Worm (Caenorhabditis elegans) whole organism, L4 larva: ENCODE data around the gene Y54G11A.2.

Experiments used
- F37D6.2 ChIP-seq: sonication (generic microtip); optimal IDR thresholded peaks from 2 replicates; lab custom pipeline; 2016; ENCODE audit warnings: mild to moderate bottlenecking, missing genetic modification characterization, missing compliant biosample characterization
- T20F7.1 ChIP-seq: fragments of 200-800 bp; sonication (Bioruptor generic); optimal IDR thresholded peaks from 2 replicates; lab custom pipeline; 2018; ENCODE audit warnings: mild to moderate bottlenecking, missing genetic modification characterization, missing compliant biosample characterization
- Y48G9A.11 ChIP-seq: fragments of 200-800 bp; sonication (Bioruptor generic); IDR thresholded peaks from 2 replicates; pipeline ENCODE4 v1.3.6; 2022; ENCODE audit warnings: missing genetic modification reagents, missing genetic modification characterization, missing compliant biosample characterization
- ZK337.2 ChIP-seq: fragments of 200-800 bp; sonication (Bioruptor generic); IDR thresholded peaks from 2 replicates; pipeline ENCODE4 v1.3.6; 2022; ENCODE audit warnings: missing genetic modification reagents, missing genetic modification characterization, missing compliant biosample characterization
- ama-1 ChIP-seq: fragments of 150-350 bp; optimal IDR thresholded peaks from 2 replicates; lab custom pipeline; 2014; ENCODE audit warnings: inconsistent platforms, mixed read lengths
- ceh-32 ChIP-seq: sonication (generic microtip); optimal IDR thresholded peaks from 2 replicates; lab custom pipeline; 2016; ENCODE audit warnings: mild to moderate bottlenecking, missing genetic modification characterization, missing compliant biosample characterization; ENCODE audit not compliant: poor library complexity
- ceh-62 ChIP-seq: sonication (generic microtip); optimal IDR thresholded peaks from 2 replicates; lab custom pipeline; 2017; ENCODE audit warnings: missing biosample characterization, missing genetic modification characterization
- cey-2 ChIP-seq: sonication (generic microtip); optimal IDR thresholded peaks from 3 replicates; lab custom pipeline; 2017; ENCODE audit warnings: missing genetic modification characterization, mild to moderate bottlenecking, missing compliant biosample characterization, antibody characterized with exemption, borderline replicate concordance; ENCODE audit not compliant: insufficient read depth
- ctbp-1 ChIP-seq: fragments of 200-800 bp; sonication (Bioruptor generic); IDR thresholded peaks from 2 replicates; pipeline ENCODE4 v1.3.6; 2022; ENCODE audit warnings: missing genetic modification reagents, missing genetic modification characterization, missing compliant biosample characterization
- daf-16 ChIP-seq, 3 experiments: sonication (generic microtip); optimal IDR thresholded peaks; 2 replicates each; lab custom pipeline; 2016 to 2017; ENCODE audit warnings: missing genetic modification characterization in 3 of 3, missing genetic modification reagents in 3 of 3, mild to moderate bottlenecking in 2 of 3, missing compliant biosample characterization in 2 of 3, missing biosample characterization in 1 of 3, moderate library complexity in 1 of 3
- daf-19 ChIP-seq: fragments of 200-800 bp; sonication (Bioruptor generic); conservative IDR thresholded peaks from 2 replicates; pipeline ENCODE4 v1.3.6; 2022; ENCODE audit warnings: missing genetic modification characterization, missing compliant biosample characterization
- dpl-1 ChIP-seq: fragments of 150-350 bp; optimal IDR thresholded peaks from 2 replicates; lab custom pipeline; 2014; ENCODE audit warnings: missing biosample characterization, missing genetic modification reagents, missing genetic modification characterization
- dve-1 ChIP-seq: sonication (generic microtip); optimal IDR thresholded peaks from 2 replicates; lab custom pipeline; 2017; ENCODE audit warnings: antibody characterized with exemption, mild to moderate bottlenecking, missing genetic modification characterization, missing compliant biosample characterization; ENCODE audit not compliant: insufficient read depth
- egl-27 ChIP-seq: sonication (generic microtip); optimal IDR thresholded peaks from 3 replicates; lab custom pipeline; 2017; ENCODE audit warnings: missing biosample characterization, missing genetic modification reagents, missing genetic modification characterization
- egl-43 ChIP-seq: fragments of 200-800 bp; sonication (Bioruptor generic); IDR thresholded peaks from 2 replicates; pipeline ENCODE4 v1.3.6; 2022; ENCODE audit warnings: missing genetic modification reagents, missing genetic modification characterization, missing compliant biosample characterization
- fkh-10 ChIP-seq: fragments of 150-350 bp; optimal IDR thresholded peaks from 2 replicates; lab custom pipeline; 2014; ENCODE audit warnings: missing biosample characterization, missing genetic modification reagents, missing genetic modification characterization
- fos-1 ChIP-seq: fragments of 150-350 bp; optimal IDR thresholded peaks from 2 replicates; lab custom pipeline; 2014; ENCODE audit warnings: missing biosample characterization, missing genetic modification characterization
- gei-8 ChIP-seq: fragments of 200-800 bp; sonication (Bioruptor generic); optimal IDR thresholded peaks from 2 replicates; lab custom pipeline; 2018; ENCODE audit warnings: mild to moderate bottlenecking, missing genetic modification characterization, missing compliant biosample characterization
- hif-1 ChIP-seq, 2 experiments: sonication (generic microtip); optimal IDR thresholded peaks; 2 replicates each; lab custom pipeline; 2016 to 2017; ENCODE audit warnings: missing compliant biosample characterization in 2 of 2, missing genetic modification characterization in 2 of 2, missing genetic modification reagents in 2 of 2, missing genotype in 2 of 2, mild to moderate bottlenecking in 1 of 2
- hlh-11 ChIP-seq: fragments of 200-800 bp; sonication (Bioruptor generic); optimal IDR thresholded peaks from 2 replicates; lab custom pipeline; 2018; ENCODE audit warnings: mild to moderate bottlenecking, missing genetic modification characterization, missing compliant biosample characterization
- hlh-30 ChIP-seq: sonication (generic microtip); optimal IDR thresholded peaks from 2 replicates; lab custom pipeline; 2017; ENCODE audit warnings: antibody characterized with exemption, mild to moderate bottlenecking, missing genetic modification characterization, missing compliant biosample characterization; ENCODE audit not compliant: insufficient read depth
- hmg-1.1 ChIP-seq: fragments of 200-800 bp; sonication (Bioruptor generic); IDR thresholded peaks from 2 replicates; pipeline ENCODE4 v1.3.6; 2022; ENCODE audit warnings: missing genetic modification reagents, missing genetic modification characterization, missing compliant biosample characterization
- jun-1 ChIP-seq: fragments of 150-350 bp; optimal IDR thresholded peaks from 2 replicates; lab custom pipeline; 2014; ENCODE audit warnings: missing biosample characterization, missing genetic modification reagents, missing genetic modification characterization
- lin-1 ChIP-seq: fragments of 200-800 bp; sonication (Bioruptor generic); IDR thresholded peaks from 2 replicates; pipeline ENCODE4 v1.3.6; 2022; ENCODE audit warnings: missing genetic modification reagents, missing genetic modification characterization, missing compliant biosample characterization
- lir-3 ChIP-seq: sonication (generic microtip); optimal IDR thresholded peaks from 2 replicates; lab custom pipeline; 2016; ENCODE audit warnings: mild to moderate bottlenecking, missing genetic modification characterization, missing compliant biosample characterization
- mdl-1 ChIP-seq, 2 experiments: fragments of 150-350 bp in 1 of 2; sonication (generic microtip) in 1 of 2; optimal IDR thresholded peaks; 2 replicates each; lab custom pipeline; 2014 to 2017; ENCODE audit warnings: missing biosample characterization in 2 of 2, missing genetic modification characterization in 2 of 2
- nhr-111 ChIP-seq: fragments of 200-800 bp; sonication (Bioruptor generic); optimal IDR thresholded peaks from 2 replicates; lab custom pipeline; 2018; ENCODE audit warnings: mild to moderate bottlenecking, missing genetic modification characterization, missing compliant biosample characterization
- nhr-25 ChIP-seq: sonication (generic microtip); optimal IDR thresholded peaks from 2 replicates; lab custom pipeline; 2017; ENCODE audit warnings: missing genetic modification characterization, mild to moderate bottlenecking, missing compliant biosample characterization, antibody characterized with exemption, moderate library complexity, borderline replicate concordance; ENCODE audit not compliant: insufficient read depth
- nhr-28 ChIP-seq: fragments of 150-350 bp; optimal IDR thresholded peaks from 2 replicates; lab custom pipeline; 2014; ENCODE audit warnings: missing biosample characterization, missing genetic modification characterization
- nhr-48 ChIP-seq: sonication (generic microtip); optimal IDR thresholded peaks from 2 replicates; lab custom pipeline; 2016; ENCODE audit warnings: mild to moderate bottlenecking, missing genetic modification characterization, missing compliant biosample characterization
- nhr-6 ChIP-seq: fragments of 150-350 bp; optimal IDR thresholded peaks from 2 replicates; lab custom pipeline; 2014; ENCODE audit warnings: missing biosample characterization, missing genetic modification characterization
- nhr-76 ChIP-seq: fragments of 150-350 bp; optimal IDR thresholded peaks from 2 replicates; lab custom pipeline; 2014; ENCODE audit warnings: missing biosample characterization, missing genetic modification characterization
- pha-4 ChIP-seq, 2 experiments: fragments of 150-350 bp in 1 of 2; fragments of 200-800 bp in 1 of 2; sonication (Bioruptor generic) in 1 of 2; IDR thresholded peaks in 1 of 2; optimal IDR thresholded peaks in 1 of 2; 2 replicates each; pipeline versions ENCODE4 v1.3.6 to Lab custom; 2014 to 2022; ENCODE audit warnings: missing genetic modification characterization in 2 of 2, missing genetic modification reagents in 2 of 2, missing biosample characterization in 1 of 2, missing compliant biosample characterization in 1 of 2
- php-3 ChIP-seq: fragments of 200-800 bp; sonication (Bioruptor generic); IDR thresholded peaks from 2 replicates; pipeline ENCODE4 v1.3.6; 2022; ENCODE audit warnings: missing genetic modification reagents, missing genetic modification characterization, missing compliant biosample characterization
- pqm-1 ChIP-seq: sonication (generic microtip); optimal IDR thresholded peaks from 2 replicates; lab custom pipeline; 2017; ENCODE audit warnings: missing biosample characterization, missing genetic modification characterization
- snpc-1.2 ChIP-seq: fragments of 200-800 bp; sonication (Bioruptor generic); IDR thresholded peaks from 2 replicates; pipeline ENCODE4 v1.3.6; 2022; ENCODE audit warnings: missing genetic modification reagents, missing genetic modification characterization, missing compliant biosample characterization
- spr-1 ChIP-seq: sonication (generic microtip); optimal IDR thresholded peaks from 2 replicates; lab custom pipeline; 2016; ENCODE audit warnings: mild to moderate bottlenecking, missing genetic modification characterization, missing compliant biosample characterization
- tag-97 ChIP-seq: fragments of 200-800 bp; sonication (Bioruptor generic); IDR thresholded peaks from 2 replicates; pipeline ENCODE4 v1.3.6; 2022; ENCODE audit warnings: missing genetic modification characterization, missing compliant biosample characterization
- tra-1 ChIP-seq: fragments of 200-800 bp; sonication (Bioruptor generic); IDR thresholded peaks from 2 replicates; pipeline ENCODE4 v1.3.6; 2022; ENCODE audit warnings: missing genetic modification reagents, missing genetic modification characterization, missing compliant biosample characterization
- unc-39 ChIP-seq: sonication (generic microtip); optimal IDR thresholded peaks from 2 replicates; lab custom pipeline; 2017; ENCODE audit warnings: missing biosample characterization, missing genetic modification characterization
- vab-7 ChIP-seq: fragments of 200-800 bp; sonication (Bioruptor generic); IDR thresholded peaks from 2 replicates; pipeline ENCODE4 v1.3.6; 2022; ENCODE audit warnings: missing genetic modification reagents, missing genetic modification characterization, missing compliant biosample characterization
- zfp-2 ChIP-seq: sonication (generic microtip); optimal IDR thresholded peaks from 2 replicates; lab custom pipeline; 2016; ENCODE audit warnings: mild to moderate bottlenecking, missing genetic modification characterization, missing compliant biosample characterization
- zip-11 ChIP-seq: fragments of 200-800 bp; sonication (Bioruptor generic); IDR thresholded peaks from 2 replicates; pipeline ENCODE4 v1.3.6; 2022; ENCODE audit warnings: missing genetic modification characterization, missing compliant biosample characterization
- ztf-7 ChIP-seq: fragments of 150-350 bp; optimal IDR thresholded peaks from 2 replicates; lab custom pipeline; 2014; ENCODE audit warnings: missing biosample characterization, missing genetic modification characterization

Y54G11A.2 gene

DNA sequence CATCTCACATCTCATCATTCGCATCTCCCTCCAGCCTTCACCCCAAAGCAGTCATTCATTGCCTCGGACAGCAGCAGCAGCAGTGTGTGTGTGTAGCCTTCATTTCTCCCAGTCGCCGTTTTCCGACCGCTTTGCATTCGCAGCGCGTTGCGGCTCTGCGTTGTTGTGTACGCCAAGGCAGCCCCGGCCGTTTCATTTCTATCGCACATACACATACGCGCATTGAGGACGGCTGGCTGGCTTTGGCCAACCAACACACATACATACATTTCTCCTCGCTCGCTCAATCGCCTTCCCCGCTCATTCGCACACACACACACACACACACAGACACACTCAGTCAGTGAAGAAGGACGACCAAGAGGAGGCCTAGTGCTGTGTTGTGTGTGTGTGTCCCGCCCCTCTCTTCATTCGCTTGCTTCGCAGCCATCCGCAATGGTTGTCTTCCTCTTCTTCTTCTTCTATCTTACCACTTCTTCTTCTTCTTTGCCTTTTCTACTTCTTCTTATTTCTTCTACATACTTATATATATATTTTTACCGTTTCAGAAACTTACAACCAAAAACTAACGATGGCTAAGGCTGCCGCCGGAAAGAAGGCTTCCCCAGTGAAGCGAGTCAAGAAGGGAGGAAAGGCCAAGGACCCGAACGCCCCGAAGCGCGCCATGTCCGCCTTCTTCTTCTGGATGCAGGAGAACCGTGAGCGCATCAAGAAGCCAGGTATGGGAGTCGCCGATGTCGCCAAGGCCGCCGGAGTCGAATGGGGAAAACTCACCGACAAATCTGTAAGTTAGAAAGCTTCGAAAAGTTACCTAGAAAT, 1.8 kb upstream of the Y54G11A.2 start, which contains the start of gene hmg-1.1 (continued):
- peak; percentile 65 for TF ChIP-seq F37D6.2 (tag; lab: Kevin White, UChicago)
- TF ChIP-seq ztf-7, result peak; percentile 21
- no peak for TF ChIP-seq cey-2 (tag; lab: Kevin White, UChicago)
- no peak for TF ChIP-seq fos-1 (tag; lab: Kevin White, UChicago)
- TF ChIP-seq zfp-2, result no peak
- no peak for TF ChIP-seq ceh-62
- peak; percentile 66 for TF ChIP-seq lin-1 (GFP tag; lab: Robert Waterston, UW)
- TF ChIP-seq egl-43 (GFP tag; lab: Robert Waterston, UW), result peak; percentile 66; the same call in 1 of the 2 replicates
- peak; percentile 94 for TF ChIP-seq hmg-1.1 (GFP tag; lab: Robert Waterston, UW)
- TF ChIP-seq pha-4 (GFP tag; IDR thresholded peaks at IDR 0.05; lab: Robert Waterston, UW), result peak; percentile 53; the same call in 1 of the 2 replicates
- peak; percentile 46 for TF ChIP-seq pha-4 (tag; optimal IDR thresholded peaks at IDR 0.05; lab: Kevin White, UChicago)
- no peak for TF ChIP-seq gei-8 (GFP tag; lab: Kevin White, UChicago)

DNA sequence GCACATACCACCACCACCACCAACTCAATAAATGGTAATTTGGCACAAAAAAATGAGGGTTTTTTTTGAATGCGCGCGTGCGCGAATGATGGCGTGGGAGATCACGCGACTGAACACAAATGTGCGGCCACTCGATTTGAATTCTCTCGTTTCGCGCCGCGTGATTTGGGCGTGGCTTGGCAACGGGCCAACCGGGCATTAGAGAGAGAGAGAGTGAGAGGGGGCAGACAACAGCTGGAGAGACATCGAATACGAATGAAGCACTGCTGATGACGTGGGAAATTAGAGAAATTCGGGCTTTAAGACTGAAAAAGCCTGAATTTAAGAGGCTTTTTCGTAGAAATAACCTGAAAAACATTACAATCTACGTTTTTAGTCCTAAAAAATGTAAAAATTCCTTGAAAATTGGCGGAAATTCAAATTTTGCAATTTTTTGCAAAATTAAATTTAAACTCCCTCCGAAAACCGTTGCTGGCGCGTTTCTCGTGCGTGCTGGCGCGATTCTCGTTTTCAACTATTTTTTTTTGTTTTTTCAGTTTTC, 687 bp upstream of the Y54G11A.2 start:
- TF ChIP-seq egl-27 (tag; lab: Kevin White, UChicago), result no peak
- TF ChIP-seq snpc-1.2 (GFP tag; lab: Robert Waterston, UW), result 0 out of 2 replicates have a peak, but pooled peaks have one; percentile 49
- peak; percentile 98 for TF ChIP-seq hlh-30 (tag; lab: Kevin White, UChicago)
- peak; percentile 55 for TF ChIP-seq jun-1
- TF ChIP-seq dve-1, result peak; percentile 93
- peak; percentile 79 for TF ChIP-seq lir-3 (tag; lab: Kevin White, UChicago)
- no peak for TF ChIP-seq tag-97 (GFP tag; lab: Robert Waterston, UW)
- TF ChIP-seq php-3 (GFP tag; lab: Robert Waterston, UW), result peak; percentile 60; the same call in 1 of the 2 replicates
- peak; percentile 94 for TF ChIP-seq nhr-48 (tag; lab: Kevin White, UChicago)
- TF ChIP-seq Y48G9A.11 (GFP tag; lab: Robert Waterston, UW), result 0 out of 2 replicates have a peak, but pooled peaks have one; percentile 50
- peak; percentile 85 for TF ChIP-seq nhr-28 (tag; lab: Kevin White, UChicago)
- peak; percentile 99 for TF ChIP-seq hlh-11 (tag; lab: Kevin White, UChicago)
- peak; percentile 55; the same call in 1 of the 2 replicates for TF ChIP-seq vab-7 (GFP tag; lab: Robert Waterston, UW)
- peak; percentile 93 for TF ChIP-seq spr-1 (tag; lab: Kevin White, UChicago)
- peak; percentile 69; the same call in 1 of the 2 replicates for TF ChIP-seq tra-1
- no peak for TF ChIP-seq unc-39
- TF ChIP-seq ama-1 (lab: Kevin White, UChicago), result peak; percentile 81
- TF ChIP-seq ctbp-1 (GFP tag; lab: Robert Waterston, UW), result peak; percentile 80
- TF ChIP-seq nhr-76 (tag; lab: Kevin White, UChicago), result no peak
- TF ChIP-seq zip-11 (GFP tag; lab: Robert Waterston, UW), result no peak
- TF ChIP-seq daf-19 (GFP tag; lab: Robert Waterston, UW), result no peak
- peak; percentile 77 for TF ChIP-seq nhr-25 (tag; lab: Kevin White, UChicago)
- TF ChIP-seq ceh-32 (tag; lab: Kevin White, UChicago), result peak; percentile 29
- TF ChIP-seq daf-16 (GFP tag; optimal IDR thresholded peaks at IDR 0.05; lab: Kevin White, UChicago), result peak; percentile 65 to 73
- peak; percentile 56 for TF ChIP-seq daf-16 (tag; optimal IDR thresholded peaks at IDR 0.05; lab: Kevin White, UChicago)
- TF ChIP-seq T20F7.1 (GFP tag; lab: Kevin White, UChicago), result peak; percentile 88
- TF ChIP-seq ztf-7, result no peak
- peak; percentile 71 to 93 for TF ChIP-seq hif-1 (tag; optimal IDR thresholded peaks at IDR 0.05; lab: Kevin White, UChicago)
- no peak for TF ChIP-seq ZK337.2 (GFP tag; lab: Robert Waterston, UW)
- no peak for TF ChIP-seq pqm-1 (tag; lab: Kevin White, UChicago)
- TF ChIP-seq zfp-2, result peak; percentile 75
- TF ChIP-seq nhr-111 (GFP tag; lab: Kevin White, UChicago), result peak; percentile 53
- TF ChIP-seq mdl-1 (tag; optimal IDR thresholded peaks at IDR 0.05; lab: Kevin White, UChicago), result peak; percentile 82 to 96
- peak; percentile 97 for TF ChIP-seq dpl-1
- peak; percentile 82 for TF ChIP-seq nhr-6 (tag; lab: Kevin White, UChicago)
- TF ChIP-seq pha-4 (GFP tag; IDR thresholded peaks at IDR 0.05; lab: Robert Waterston, UW), result peak; percentile 91
- TF ChIP-seq pha-4 (tag; optimal IDR thresholded peaks at IDR 0.05; lab: Kevin White, UChicago), result peak; percentile 26
- peak; percentile 47 for TF ChIP-seq fkh-10 (GFP tag; lab: Kevin White, UChicago)
